Worm (Caenorhabditis elegans) whole organism, L1 larva: ENCODE measurements around the gene spat-2.
A peak's percentile ranks its signal among the peaks of the same experiment; 100 is the strongest.

ENCODE experiments used
- C04F5.9 ChIP-seq: sonication (generic microtip); optimal IDR thresholded peaks from 2 replicates; lab custom pipeline; 2016; ENCODE audit warnings: missing genetic modification characterization, missing compliant biosample characterization
- C16A3.4 ChIP-seq: fragments of 150-350 bp; optimal IDR thresholded peaks from 2 replicates; lab custom pipeline; 2014; ENCODE audit warnings: missing biosample characterization, missing genetic modification characterization
- C34B4.2 ChIP-seq: sonication (generic microtip); optimal IDR thresholded peaks from 2 replicates; lab custom pipeline; 2017; ENCODE audit warnings: mild to moderate bottlenecking, missing genetic modification characterization, missing compliant biosample characterization
- F16B12.6 ChIP-seq: fragments of 150-350 bp; optimal IDR thresholded peaks from 2 replicates; lab custom pipeline; 2014; ENCODE audit warnings: missing biosample characterization, missing genetic modification characterization
- aly-2 ChIP-seq: fragments of 150-350 bp; optimal IDR thresholded peaks from 2 replicates; lab custom pipeline; 2014; ENCODE audit warnings: missing biosample characterization, missing genetic modification characterization
- blmp-1 ChIP-seq: fragments of 150-350 bp; optimal IDR thresholded peaks from 2 replicates; lab custom pipeline; 2014; ENCODE audit warnings: missing biosample characterization, missing genetic modification characterization
- ceh-8 ChIP-seq: fragments of 200-800 bp; sonication (Bioruptor generic); optimal IDR thresholded peaks from 2 replicates; lab custom pipeline; 2018; ENCODE audit warnings: mild to moderate bottlenecking, missing genetic modification characterization, moderate library complexity, missing compliant biosample characterization
- ceh-82 ChIP-seq, 3 experiments: fragments of 150-350 bp in 1 of 3; sonication (generic microtip) in 2 of 3; optimal IDR thresholded peaks; 2 replicates each; lab custom pipeline; 2014 to 2017; ENCODE audit warnings: missing biosample characterization in 3 of 3, missing genetic modification characterization in 3 of 3
- ces-1 ChIP-seq: fragments of 150-350 bp; optimal IDR thresholded peaks from 2 replicates; lab custom pipeline; 2014; ENCODE audit warnings: missing biosample characterization, missing genetic modification reagents, missing genetic modification characterization
- dpl-1 ChIP-seq, 3 experiments: fragments of 150-350 bp in 2 of 3; sonication (generic microtip) in 1 of 3; optimal IDR thresholded peaks; 2 replicates each; lab custom pipeline; 2014 to 2017; ENCODE audit warnings: missing biosample characterization in 3 of 3, missing genetic modification characterization in 3 of 3, missing genetic modification reagents in 3 of 3
- dsc-1 ChIP-seq: sonication (generic microtip); optimal IDR thresholded peaks from 2 replicates; lab custom pipeline; 2016; ENCODE audit warnings: mild to moderate bottlenecking, missing genetic modification characterization, missing compliant biosample characterization
- efl-1 ChIP-seq, 4 experiments: fragments of 150-350 bp; optimal IDR thresholded peaks in 3 of 4; peaks in 1 of 4; 1 replicate in 1 of 4; 2 replicates in 3 of 4; lab custom pipeline; 2014; ENCODE audit warnings: missing biosample characterization in 2 of 4, missing genetic modification characterization in 2 of 4, missing genetic modification reagents in 2 of 4
- efl-3 ChIP-seq: fragments of 200-800 bp; sonication (Bioruptor generic); optimal IDR thresholded peaks from 2 replicates; lab custom pipeline; 2018; ENCODE audit warnings: mild to moderate bottlenecking, missing genetic modification characterization, missing compliant biosample characterization
- egl-13 ChIP-seq: sonication (generic microtip); optimal IDR thresholded peaks from 2 replicates; lab custom pipeline; 2016; ENCODE audit warnings: missing genotype, missing genetic modification reagents, missing genetic modification characterization, missing compliant biosample characterization
- elt-2 ChIP-seq: sonication (generic microtip); optimal IDR thresholded peaks from 2 replicates; lab custom pipeline; 2016; ENCODE audit warnings: missing genetic modification characterization, mild to moderate bottlenecking, inconsistent platforms, missing compliant biosample characterization, missing genetic modification reagents
- fkh-8 ChIP-seq: sonication (generic microtip); optimal IDR thresholded peaks from 2 replicates; lab custom pipeline; 2016; ENCODE audit warnings: mild to moderate bottlenecking, missing genetic modification characterization, missing compliant biosample characterization
- fos-1 ChIP-seq: fragments of 150-350 bp; optimal IDR thresholded peaks from 2 replicates; lab custom pipeline; 2014; ENCODE audit warnings: missing biosample characterization, missing genetic modification characterization
- grh-1 ChIP-seq: fragments of 200-800 bp; sonication (Bioruptor generic); IDR thresholded peaks from 2 replicates; pipeline ENCODE4 v1.3.6; 2022; ENCODE audit warnings: missing genetic modification reagents, missing genetic modification characterization, missing compliant biosample characterization
- hpl-2 ChIP-seq: fragments of 150-350 bp; optimal IDR thresholded peaks from 2 replicates; lab custom pipeline; 2014; ENCODE audit warnings: missing biosample characterization, missing genetic modification reagents, missing genetic modification characterization
- irx-1 ChIP-seq: sonication (generic microtip); optimal IDR thresholded peaks from 2 replicates; lab custom pipeline; 2016; ENCODE audit warnings: missing genetic modification characterization, missing compliant biosample characterization
- lin-13 ChIP-seq: fragments of 150-350 bp; optimal IDR thresholded peaks from 2 replicates; lab custom pipeline; 2014; ENCODE audit warnings: missing biosample characterization, missing genetic modification reagents, missing genetic modification characterization
- lin-14 ChIP-seq: fragments of 200-800 bp; sonication (Bioruptor generic); optimal IDR thresholded peaks from 2 replicates; lab custom pipeline; 2018; ENCODE audit warnings: mild to moderate bottlenecking, missing genetic modification characterization, moderate library complexity, missing compliant biosample characterization
- lin-15B ChIP-seq: fragments of 150-350 bp; sonication (generic microtip); optimal IDR thresholded peaks from 3 replicates; lab custom pipeline; 2014; ENCODE audit warnings: missing biosample characterization, missing genetic modification characterization
- lin-35 ChIP-seq, 2 experiments: fragments of 150-350 bp; optimal IDR thresholded peaks; 2 replicates each; lab custom pipeline; 2014; ENCODE audit warnings: missing biosample characterization in 2 of 2, missing genetic modification characterization in 2 of 2, missing genetic modification reagents in 2 of 2
- lin-39 ChIP-seq: fragments of 150-350 bp; optimal IDR thresholded peaks from 2 replicates; lab custom pipeline; 2014; ENCODE audit warnings: missing biosample characterization, missing genetic modification reagents, missing genetic modification characterization
- lir-3 ChIP-seq: sonication (generic microtip); optimal IDR thresholded peaks from 2 replicates; lab custom pipeline; 2016; ENCODE audit warnings: mild to moderate bottlenecking, missing genetic modification characterization, moderate library complexity, missing compliant biosample characterization; ENCODE audit not compliant: poor library complexity
- lsy-2 ChIP-seq, 2 experiments: fragments of 150-350 bp; optimal IDR thresholded peaks; 2 replicates each; lab custom pipeline; 2014; ENCODE audit warnings: missing biosample characterization in 2 of 2, missing genetic modification characterization in 2 of 2
- mab-9 ChIP-seq: fragments of 200-800 bp; sonication (Bioruptor generic); IDR thresholded peaks from 2 replicates; pipeline ENCODE4 v1.3.6; 2022; ENCODE audit warnings: missing genetic modification reagents, missing genetic modification characterization, missing compliant biosample characterization
- mep-1 ChIP-seq: fragments of 150-350 bp; optimal IDR thresholded peaks from 2 replicates; lab custom pipeline; 2014; ENCODE audit warnings: missing biosample characterization, missing genetic modification characterization
- nhr-19 ChIP-seq: fragments of 200-800 bp; sonication (Bioruptor generic); conservative IDR thresholded peaks from 2 replicates; pipeline ENCODE4 v1.3.6; 2022; ENCODE audit warnings: missing genetic modification characterization, missing compliant biosample characterization
- nhr-20 ChIP-seq: sonication (generic microtip); optimal IDR thresholded peaks from 2 replicates; lab custom pipeline; 2016; ENCODE audit warnings: mild to moderate bottlenecking, missing genetic modification characterization, missing compliant biosample characterization
- nhr-47 ChIP-seq: sonication (generic microtip); optimal IDR thresholded peaks from 2 replicates; lab custom pipeline; 2016; ENCODE audit warnings: mild to moderate bottlenecking, missing genetic modification characterization, moderate library complexity, missing compliant biosample characterization
- nhr-71 ChIP-seq: sonication (generic microtip); optimal IDR thresholded peaks from 2 replicates; lab custom pipeline; 2016; ENCODE audit warnings: mild to moderate bottlenecking, missing genetic modification characterization, moderate library complexity, missing compliant biosample characterization
- nhr-76 ChIP-seq: sonication (generic microtip); optimal IDR thresholded peaks from 2 replicates; lab custom pipeline; 2017; ENCODE audit warnings: missing biosample characterization, missing genetic modification characterization
- nhr-85 ChIP-seq: sonication (generic microtip); peaks from one replicate; lab custom pipeline; 2016; ENCODE audit warnings: missing genetic modification characterization, inconsistent platforms, missing compliant biosample characterization
- pag-3 ChIP-seq: sonication (generic microtip); optimal IDR thresholded peaks from 2 replicates; lab custom pipeline; 2017; ENCODE audit warnings: missing genetic modification characterization, mild to moderate bottlenecking, missing compliant biosample characterization, antibody characterized with exemption, borderline replicate concordance; ENCODE audit not compliant: insufficient read depth
- rnt-1 ChIP-seq: sonication (generic microtip); optimal IDR thresholded peaks from 2 replicates; lab custom pipeline; 2016; ENCODE audit warnings: mild to moderate bottlenecking, missing genetic modification characterization, moderate library complexity, missing compliant biosample characterization
- skn-1 ChIP-seq: fragments of 150-350 bp; optimal IDR thresholded peaks from 2 replicates; lab custom pipeline; 2014; ENCODE audit warnings: missing biosample characterization, missing genetic modification characterization
- snu-23 ChIP-seq: sonication (generic microtip); optimal IDR thresholded peaks from 2 replicates; lab custom pipeline; 2016; ENCODE audit warnings: missing genetic modification characterization, missing compliant biosample characterization
- sox-4 ChIP-seq: sonication (generic microtip); optimal IDR thresholded peaks from 2 replicates; lab custom pipeline; 2016; ENCODE audit warnings: missing genetic modification characterization, missing compliant biosample characterization
- sup-37 ChIP-seq: fragments of 200-800 bp; sonication (Bioruptor generic); optimal IDR thresholded peaks from 2 replicates; lab custom pipeline; 2018; ENCODE audit warnings: mild to moderate bottlenecking, missing genetic modification characterization, missing compliant biosample characterization
- unc-130 ChIP-seq: fragments of 150-350 bp; optimal IDR thresholded peaks from 2 replicates; lab custom pipeline; 2017; ENCODE audit warnings: missing biosample characterization, missing genetic modification characterization, inconsistent platforms
- unc-30 ChIP-seq: sonication (generic microtip); optimal IDR thresholded peaks from 2 replicates; lab custom pipeline; 2017; ENCODE audit warnings: missing biosample characterization, missing genetic modification characterization
- zag-1 ChIP-seq: fragments of 150-350 bp; optimal IDR thresholded peaks from 2 replicates; lab custom pipeline; 2014; ENCODE audit warnings: missing biosample characterization, missing genetic modification characterization
- zip-4 ChIP-seq: fragments of 200-800 bp; sonication (Bioruptor generic); optimal IDR thresholded peaks from 2 replicates; lab custom pipeline; 2018; ENCODE audit warnings: mild to moderate bottlenecking, missing genetic modification characterization, moderate library complexity, missing compliant biosample characterization
- ztf-11 ChIP-seq, 2 experiments: sonication (generic microtip); optimal IDR thresholded peaks; 2 replicates each; lab custom pipeline; 2016 to 2017; ENCODE audit warnings: missing genetic modification characterization in 2 of 2, missing biosample characterization in 1 of 2, missing compliant biosample characterization in 1 of 2
- ztf-4 ChIP-seq: fragments of 150-350 bp; optimal IDR thresholded peaks from 2 replicates; lab custom pipeline; 2014; ENCODE audit warnings: missing biosample characterization, missing genetic modification characterization

spat-2 gene

ce11 chrIII:11036132-11036531 lies 608 bp upstream of the spat-2 start (continued):
- TF ChIP-seq lin-39 (tag; lab: Kevin White, UChicago) (peak; percentile 40), nhr-85 (peak; percentile 74), unc-130 (tag; lab: Kevin White, UChicago) (peak; percentile 80), aly-2 (peak; percentile 55), fos-1 (peak; percentile 50), lin-13 (GFP tag; lab: Kevin White, UChicago) (peak; percentile 74), C34B4.2 (no peak), ceh-8 (peak; percentile 53), skn-1 (tag; lab: Kevin White, UChicago) (peak; percentile 67), sox-4 (tag; lab: Kevin White, UChicago) (no peak), efl-1 (optimal IDR thresholded peaks at IDR 0.05; lab: Kevin White, UChicago) (peak; percentile 86), efl-1 (GFP tag; optimal IDR thresholded peaks at IDR 0.05 in 1 of 2; lab: Kevin White, UChicago) (peak; percentile 83 to 98), egl-13 (no peak), sup-37 (GFP tag; lab: Kevin White, UChicago) (peak; percentile 36), ztf-11 (tag; optimal IDR thresholded peaks at IDR 0.05; lab: Kevin White, UChicago) (peak in 1 of 2 experiments; percentile 7), dsc-1 (tag; lab: Kevin White, UChicago) (peak; percentile 57), hpl-2 (GFP tag; lab: Kevin White, UChicago) (no peak), lir-3 (no peak), lin-35 (GFP tag; optimal IDR thresholded peaks at IDR 0.05; lab: Kevin White, UChicago) (peak; percentile 67 to 87), lsy-2 (tag; optimal IDR thresholded peaks at IDR 0.05; lab: Kevin White, UChicago) (peak; percentile 97 to 99), grh-1 (peak; percentile 60), irx-1 (tag; lab: Kevin White, UChicago) (peak; percentile 66), zip-4 (GFP tag; lab: Kevin White, UChicago) (peak; percentile 27), ztf-4 (peak; percentile 1)

ce11 chrIII:11039250-11039649 lies 2.5 kb downstream of the spat-2 start:
- TF ChIP-seq lin-35 (GFP tag; optimal IDR thresholded peaks at IDR 0.05; lab: Kevin White, UChicago) (peak in 1 of 2 experiments; percentile 58), lsy-2 (tag; optimal IDR thresholded peaks at IDR 0.05; lab: Kevin White, UChicago) (peak; percentile 16 to 79), lin-15B (tag; lab: Kevin White, UChicago) (peak; percentile 68), dsc-1 (tag; lab: Kevin White, UChicago) (no peak), nhr-47 (tag; lab: Kevin White, UChicago) (no peak), blmp-1 (no peak), lin-14 (peak; percentile 69), mep-1 (tag; lab: Kevin White, UChicago) (peak; percentile 54), fkh-8 (peak; percentile 28), pag-3 (tag; lab: Kevin White, UChicago) (no peak), mab-9 (no peak), zag-1 (no peak), unc-30 (tag; lab: Kevin White, UChicago) (no peak), nhr-85 (no peak), nhr-71 (tag; lab: Kevin White, UChicago) (no peak), snu-23 (GFP tag; lab: Kevin White, UChicago) (peak; percentile 45), skn-1 (tag; lab: Kevin White, UChicago) (peak; percentile 73), efl-1 (optimal IDR thresholded peaks at IDR 0.05; lab: Kevin White, UChicago) (peak; percentile 37 to 47), efl-1 (GFP tag; optimal IDR thresholded peaks at IDR 0.05 in 1 of 2; lab: Kevin White, UChicago) (peak in 1 of 2 experiments; percentile 30), dpl-1 (GFP tag; optimal IDR thresholded peaks at IDR 0.05; lab: Kevin White, UChicago) (peak in 1 of 3 experiments; percentile 63), grh-1 (no peak), nhr-76 (tag; lab: Kevin White, UChicago) (no peak), ces-1 (no peak), nhr-20 (tag; lab: Kevin White, UChicago) (no peak), nhr-19 (GFP tag; lab: Robert Waterston, UW) (no peak), rnt-1 (no peak), ceh-82 (tag; optimal IDR thresholded peaks at IDR 0.05; lab: Kevin White, UChicago) (peak in 1 of 3 experiments; percentile 78), C04F5.9 (tag; lab: Kevin White, UChicago) (no peak), egl-13 (no peak), elt-2 (tag; lab: Kevin White, UChicago) (no peak), efl-3 (GFP tag; lab: Kevin White, UChicago) (no peak), F16B12.6 (tag; lab: Kevin White, UChicago) (peak; percentile 49), C16A3.4 (tag; lab: Kevin White, UChicago) (peak; percentile 38)
